Fruit fly (Drosophila melanogaster): ENCODE data around the gene S1P.

- TF ChIP-seq gl (tag; optimal IDR thresholded peaks at IDR 0.05) = no peak
- no peak for TF ChIP-seq CG14655 (GFP tag; optimal IDR thresholded peaks at IDR 0.05)
- no peak for TF ChIP-seq Pif1A (GFP tag; optimal IDR thresholded peaks at IDR 0.05)
- no peak for TF ChIP-seq rn (GFP tag; IDR thresholded peaks at IDR 0.05)
- peak; percentile 55 for TF ChIP-seq D1 (tag; optimal IDR thresholded peaks at IDR 0.05)
- TF ChIP-seq CG8301 (tag; optimal IDR thresholded peaks at IDR 0.05) = no peak
- TF ChIP-seq CG12605 (GFP tag; IDR thresholded peaks at IDR 0.05) = no peak
- no peak for TF ChIP-seq CG8159 (tag; optimal IDR thresholded peaks at IDR 0.05)
- TF ChIP-seq CG4496 (GFP tag; IDR thresholded peaks at IDR 0.05) = no peak
- no peak for TF ChIP-seq EcR (GFP tag; optimal IDR thresholded peaks at IDR 0.05)
- TF ChIP-seq CG9948 (tag; optimal IDR thresholded peaks at IDR 0.05) = no peak
- TF ChIP-seq CG13204 (GFP tag; optimal IDR thresholded peaks at IDR 0.05) = no peak
- TF ChIP-seq fd96Ca (GFP tag; IDR thresholded peaks at IDR 0.05) = no peak
Measured at dm6 chr3L:21574296-21574745, 42.9 kb downstream of the S1P start.
